Fruit fly (Drosophila melanogaster) S2 (cell line): Measurements from ENCODE around the gene COX6CL.

Source experiments
- CG8478 ChIP-seq: fragments of >200 bp; optimal IDR thresholded peaks from 2 replicates; lab custom pipeline; 2018
- CTCF ChIP-seq, 2 experiments: fragments of >200 bp; optimal IDR thresholded peaks; 2 replicates each; lab custom pipeline; 2018

dm6 chr2L:5790799-5791526 lies 27.3 kb downstream of the COX6CL start:
- no peak for TF ChIP-seq CTCF (optimal IDR thresholded peaks at IDR 0.05; lab: Kevin White, UChicago)
- TF ChIP-seq CG8478 (lab: Kevin White, UChicago): no peak
